Fruit fly (Drosophila melanogaster) whole organism, embryonic: Measurements from ENCODE around the gene CG1801.

Source experiments
- Adf1 ChIP-seq: fragments of 200-800 bp; sonication (Bioruptor generic); IDR thresholded peaks from 2 replicates; pipeline ENCODE4 v1.3.6; 2022; ENCODE audit warnings: missing biosample characterization, missing genetic modification characterization
- Bgb ChIP-seq: fragments of 200-800 bp; sonication (Bioruptor generic); IDR thresholded peaks from 2 replicates; pipeline ENCODE4 v1.3.6; 2022; ENCODE audit warnings: missing biosample characterization, missing genetic modification characterization; ENCODE audit not compliant: partially characterized antibody
- Blimp-1 ChIP-seq: fragments of 200-800 bp; sonication (Bioruptor generic); optimal IDR thresholded peaks from 3 replicates; lab custom pipeline; 2018; ENCODE audit warnings: missing biosample characterization, missing genetic modification characterization, mild to moderate bottlenecking, moderate library complexity, missing genetic modification reagents
- CG10147 ChIP-seq: fragments of 200-800 bp; sonication (Bioruptor generic); optimal IDR thresholded peaks from 2 replicates; lab custom pipeline; 2019; ENCODE audit warnings: missing biosample characterization, mild to moderate bottlenecking, missing genetic modification characterization, moderate library complexity
- CG10431 ChIP-seq: fragments of 200-800 bp; sonication (Bioruptor generic); optimal IDR thresholded peaks from 3 replicates; lab custom pipeline; 2018; ENCODE audit warnings: missing biosample characterization, mild to moderate bottlenecking, missing genetic modification characterization
- CG11247 ChIP-seq: fragments of 200-800 bp; sonication (Bioruptor generic); IDR thresholded peaks from 2 replicates; pipeline ENCODE4 v1.3.6; 2022; ENCODE audit warnings: missing biosample characterization, missing genetic modification characterization
- CG11723 ChIP-seq: fragments of 200-800 bp; sonication (Bioruptor generic); optimal IDR thresholded peaks from 2 replicates; lab custom pipeline; 2017; ENCODE audit warnings: missing biosample characterization, mild to moderate bottlenecking, missing genetic modification characterization
- CG13894 ChIP-seq: fragments of 200-800 bp; sonication (Bioruptor generic); optimal IDR thresholded peaks from 3 replicates; lab custom pipeline; 2018; ENCODE audit warnings: missing biosample characterization, mild to moderate bottlenecking, missing genetic modification characterization, moderate library complexity
- CG14965 ChIP-seq: fragments of 200-800 bp; sonication (Bioruptor generic); optimal IDR thresholded peaks from 2 replicates; lab custom pipeline; 2016; ENCODE audit warnings: missing biosample characterization, missing genetic modification characterization, borderline replicate concordance
- CG15269 ChIP-seq: fragments of 200-800 bp; sonication (Bioruptor generic); optimal IDR thresholded peaks from 2 replicates; lab custom pipeline; 2018; ENCODE audit warnings: missing biosample characterization, mild to moderate bottlenecking, missing genetic modification characterization, moderate library complexity
- CG1602 ChIP-seq: fragments of 200-800 bp; sonication (Bioruptor generic); optimal IDR thresholded peaks from 3 replicates; lab custom pipeline; 2016; ENCODE audit warnings: missing biosample characterization, missing genetic modification characterization
- CG17568 ChIP-seq: fragments of 200-800 bp; sonication (Bioruptor generic); optimal IDR thresholded peaks from 2 replicates; lab custom pipeline; 2018; ENCODE audit warnings: missing biosample characterization, mild to moderate bottlenecking, missing genetic modification characterization, moderate library complexity
- CG30020 ChIP-seq: fragments of 200-800 bp; optimal IDR thresholded peaks from 2 replicates; lab custom pipeline; 2019; ENCODE audit warnings: missing biosample characterization, mild to moderate bottlenecking, missing genetic modification characterization, moderate library complexity
- CG31365 ChIP-seq: fragments of 200-800 bp; sonication (Bioruptor generic); optimal IDR thresholded peaks from 2 replicates; lab custom pipeline; 2018; ENCODE audit warnings: missing biosample characterization, mild to moderate bottlenecking, missing genetic modification characterization
- CG3407 ChIP-seq: fragments of 200-800 bp; sonication (Bioruptor generic); optimal IDR thresholded peaks from 2 replicates; lab custom pipeline; 2018; ENCODE audit warnings: missing biosample characterization, mild to moderate bottlenecking, missing genetic modification characterization
- CG4328 ChIP-seq: fragments of 200-800 bp; sonication (Bioruptor generic); optimal IDR thresholded peaks from 3 replicates; lab custom pipeline; 2017; ENCODE audit warnings: missing biosample characterization, missing genetic modification reagents, missing genetic modification characterization
- CG4854 ChIP-seq: fragments of 200-800 bp; sonication (Bioruptor generic); optimal IDR thresholded peaks from 2 replicates; lab custom pipeline; 2016; ENCODE audit warnings: missing biosample characterization, missing genetic modification characterization, inconsistent platforms
- CG6683 ChIP-seq: fragments of 200-800 bp; sonication (Bioruptor generic); optimal IDR thresholded peaks from 2 replicates; lab custom pipeline; 2017; ENCODE audit warnings: missing biosample characterization, mild to moderate bottlenecking, missing genetic modification characterization, missing genetic modification reagents
- CG6791 ChIP-seq: fragments of 200-800 bp; sonication (Bioruptor generic); IDR thresholded peaks from 3 replicates; pipeline ENCODE4 v1.3.6; 2022; ENCODE audit warnings: missing biosample characterization, missing genetic modification characterization; ENCODE audit not compliant: partially characterized antibody
- CG8478 ChIP-seq: fragments of >200 bp; optimal IDR thresholded peaks from 2 replicates; lab custom pipeline; 2018
- CrebB ChIP-seq: fragments of 200-800 bp; sonication (Bioruptor generic); optimal IDR thresholded peaks from 3 replicates; lab custom pipeline; 2018; ENCODE audit warnings: missing biosample characterization, mild to moderate bottlenecking, missing genetic modification characterization
- Dbx ChIP-seq: fragments of 200-800 bp; sonication (Bioruptor generic); IDR thresholded peaks from 3 replicates; pipeline ENCODE4 v1.3.6; 2022; ENCODE audit warnings: missing biosample characterization, missing genetic modification characterization
- Gsc ChIP-seq: fragments of 200-800 bp; sonication (Bioruptor generic); IDR thresholded peaks from 2 replicates; pipeline ENCODE4 v1.3.6; 2022; ENCODE audit warnings: missing biosample characterization, missing genetic modification characterization
- HHEX ChIP-seq: fragments of 200-800 bp; sonication (Bioruptor generic); optimal IDR thresholded peaks from 3 replicates; lab custom pipeline; 2017; ENCODE audit warnings: missing biosample characterization, mild to moderate bottlenecking, missing genetic modification characterization, missing genetic modification reagents
- HLHmδ ChIP-seq: fragments of 200-800 bp; sonication (Bioruptor generic); optimal IDR thresholded peaks from 2 replicates; lab custom pipeline; 2018; ENCODE audit warnings: missing biosample characterization, mild to moderate bottlenecking, missing genetic modification characterization, moderate library complexity
- Med ChIP-seq: fragments of 200-800 bp; sonication (Bioruptor generic); peaks from one replicate; lab custom pipeline; 2016; ENCODE audit warnings: missing biosample characterization, missing genetic modification characterization, mild to moderate bottlenecking, inconsistent platforms, moderate library complexity
- Rfx ChIP-seq: fragments of 200-800 bp; sonication (Bioruptor generic); IDR thresholded peaks from 2 replicates; pipeline ENCODE4 v1.3.6; 2022; ENCODE audit warnings: missing biosample characterization, missing genetic modification characterization
- crp ChIP-seq, 2 experiments: fragments of 200-800 bp; sonication (Bioruptor generic); optimal IDR thresholded peaks; 2 replicates in 1 of 2; 3 replicates in 1 of 2; lab custom pipeline; 2017; ENCODE audit warnings: missing biosample characterization in 2 of 2, missing genetic modification characterization in 2 of 2, mild to moderate bottlenecking in 1 of 2, moderate library complexity in 1 of 2
- esg ChIP-seq: fragments of 200-800 bp; sonication (Bioruptor generic); conservative IDR thresholded peaks from 2 replicates; pipeline ENCODE4 v1.3.6; 2022; ENCODE audit warnings: missing biosample characterization, missing genetic modification characterization
- fd96Cb ChIP-seq: fragments of 200-800 bp; sonication (Bioruptor generic); optimal IDR thresholded peaks from 2 replicates; lab custom pipeline; 2018; ENCODE audit warnings: missing biosample characterization, mild to moderate bottlenecking, missing genetic modification characterization, moderate library complexity
- fru ChIP-seq: fragments of >200 bp; optimal IDR thresholded peaks from 2 replicates; lab custom pipeline; 2017
- gcm2 ChIP-seq: fragments of 200-800 bp; sonication (Bioruptor generic); optimal IDR thresholded peaks from 2 replicates; lab custom pipeline; 2016; ENCODE audit warnings: missing biosample characterization, missing genetic modification characterization
- gfzf ChIP-seq: fragments of 200-800 bp; sonication (Bioruptor generic); optimal IDR thresholded peaks from 2 replicates; lab custom pipeline; 2016; ENCODE audit warnings: missing biosample characterization, mild to moderate bottlenecking, missing genetic modification characterization, moderate library complexity
- ham ChIP-seq: fragments of 200-800 bp; sonication (Bioruptor generic); IDR thresholded peaks from 2 replicates; pipeline ENCODE4 v1.3.6; 2022; ENCODE audit warnings: missing biosample characterization, missing genetic modification characterization
- lbe ChIP-seq: fragments of 200-800 bp; sonication (Bioruptor generic); optimal IDR thresholded peaks from 2 replicates; lab custom pipeline; 2016; ENCODE audit warnings: missing biosample characterization, mild to moderate bottlenecking, missing genetic modification characterization
- lov ChIP-seq, 2 experiments: fragments of 200-800 bp in 1 of 2; fragments of >200 bp in 1 of 2; sonication (Bioruptor generic) in 1 of 2; IDR thresholded peaks in 1 of 2; optimal IDR thresholded peaks in 1 of 2; 2 replicates in 1 of 2; 3 replicates in 1 of 2; pipeline versions ENCODE4 v1.3.6 to Lab custom; 2017 to 2022; ENCODE audit warnings: missing biosample characterization in 1 of 2, missing genetic modification characterization in 1 of 2
- pb ChIP-seq: fragments of 200-800 bp; sonication (Bioruptor generic); optimal IDR thresholded peaks from 3 replicates; lab custom pipeline; 2016; ENCODE audit warnings: missing biosample characterization, missing genetic modification characterization
- pho ChIP-seq: fragments of 200-800 bp; sonication (Bioruptor generic); optimal IDR thresholded peaks from 2 replicates; lab custom pipeline; 2016; ENCODE audit warnings: missing biosample characterization, missing genetic modification characterization
- sim ChIP-seq: fragments of 200-800 bp; sonication (Bioruptor generic); IDR thresholded peaks from 2 replicates; pipeline ENCODE4 v1.3.6; 2022; ENCODE audit warnings: missing biosample characterization, missing genetic modification characterization
- sisA ChIP-seq: fragments of 200-800 bp; sonication (Bioruptor generic); IDR thresholded peaks from 2 replicates; pipeline ENCODE4 v1.3.6; 2022; ENCODE audit warnings: missing biosample characterization, missing genetic modification characterization
- stc ChIP-seq: fragments of 200-800 bp; sonication (Bioruptor generic); IDR thresholded peaks from 2 replicates; pipeline ENCODE4 v1.3.6; 2022; ENCODE audit warnings: missing biosample characterization, missing genetic modification characterization
- stwl ChIP-seq: fragments of 200-800 bp; sonication (Bioruptor generic); optimal IDR thresholded peaks from 3 replicates; lab custom pipeline; 2018; ENCODE audit warnings: missing biosample characterization, mild to moderate bottlenecking, missing genetic modification characterization, moderate library complexity
- sug ChIP-seq: fragments of 200-800 bp; optimal IDR thresholded peaks from 2 replicates; lab custom pipeline; 2019; ENCODE audit warnings: missing biosample characterization, mild to moderate bottlenecking, missing genetic modification characterization, moderate library complexity
- twi ChIP-seq: fragments of 200-800 bp; optimal IDR thresholded peaks from 2 replicates; lab custom pipeline; 2019; ENCODE audit warnings: missing biosample characterization, mild to moderate bottlenecking, missing genetic modification characterization, moderate library complexity
- usp ChIP-seq: fragments of >200 bp; optimal IDR thresholded peaks from 2 replicates; lab custom pipeline; 2017; ENCODE audit warnings: missing biosample characterization, missing genetic modification characterization
- zfh1 ChIP-seq: fragments of 200-800 bp; sonication (Bioruptor generic); IDR thresholded peaks from 3 replicates; pipeline ENCODE4 v1.3.6; 2022; ENCODE audit warnings: missing biosample characterization, missing genetic modification characterization

CG1801 gene

DNA sequence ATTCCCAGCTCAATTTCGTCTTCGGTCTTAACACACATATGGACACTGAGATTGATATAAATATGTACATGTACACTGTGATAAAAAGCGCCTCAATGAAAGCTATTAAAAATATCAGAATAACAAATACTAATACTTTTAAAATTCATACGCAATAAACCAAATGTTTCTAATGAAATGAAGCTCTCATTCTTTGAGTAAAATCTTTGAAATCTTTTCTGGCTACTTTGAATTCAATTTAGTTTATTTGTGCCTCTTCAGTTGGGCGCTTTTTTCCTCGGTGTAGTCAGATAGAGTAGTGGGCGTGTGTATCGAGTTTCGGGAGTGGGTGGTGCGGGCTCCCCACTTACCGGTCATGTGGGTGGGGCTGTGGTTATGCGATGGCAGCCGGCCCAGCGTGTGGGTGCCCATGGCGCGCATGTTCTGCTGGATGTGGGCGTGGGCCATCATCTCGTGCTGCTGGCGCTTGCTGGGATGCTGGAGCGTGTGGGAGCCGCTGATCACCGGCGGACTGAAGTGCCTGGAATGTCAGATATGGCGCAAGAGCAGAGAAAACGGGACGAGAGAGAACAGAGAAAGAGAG lies 17.3 kb upstream of the CG1801 start (continued):
- TF ChIP-seq fd96Cb: peak; percentile 21
- no peak for TF ChIP-seq ham (GFP tag; lab: Robert Waterston, UW)

DNA sequence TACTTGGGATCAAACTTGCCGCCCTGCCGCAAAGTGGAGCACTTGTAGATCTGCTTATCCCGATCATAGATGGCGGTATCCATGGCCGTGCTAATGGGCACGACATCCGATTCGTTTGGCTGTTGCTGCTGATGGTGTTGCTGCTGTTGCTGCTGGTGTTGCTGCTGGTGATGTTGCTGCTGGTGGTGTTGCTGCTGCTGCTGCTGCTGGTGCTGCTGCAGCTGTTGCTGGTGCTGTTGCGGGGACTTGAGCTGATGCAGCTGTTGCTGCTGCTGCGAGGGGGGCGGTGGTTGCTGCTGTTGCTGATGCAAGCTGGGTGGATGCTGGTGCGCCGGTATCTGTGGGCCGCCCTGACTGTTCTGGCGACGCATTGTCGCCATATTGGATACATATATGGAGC lies 15.8 kb upstream of the CG1801 start:
- TF ChIP-seq usp (GFP tag; lab: Kevin White, UChicago) (no peak), sim (GFP tag; lab: Robert Waterston, UW) (no peak), lov (optimal IDR thresholded peaks at IDR 0.05; lab: Kevin White, UChicago) (no peak), lov (GFP tag; IDR thresholded peaks at IDR 0.05; lab: Robert Waterston, UW) (no peak), crp (GFP tag; optimal IDR thresholded peaks at IDR 0.05; lab: Kevin White, UChicago) (no peak), ham (GFP tag; lab: Robert Waterston, UW) (no peak), Rfx (GFP tag; lab: Robert Waterston, UW) (no peak), gfzf (GFP tag; lab: Kevin White, UChicago) (no peak), CG6791 (GFP tag; lab: Robert Waterston, UW) (no peak), CG3407 (GFP tag; lab: Kevin White, UChicago) (no peak), fru (lab: Kevin White, UChicago) (no peak), CG10431 (GFP tag; lab: Kevin White, UChicago) (no peak), gcm2 (GFP tag; lab: Kevin White, UChicago) (no peak), CG13894 (tag; lab: Kevin White, UChicago) (no peak), CrebB (tag; lab: Kevin White, UChicago) (no peak), CG15269 (tag; lab: Kevin White, UChicago) (no peak), HHEX (GFP tag; lab: Kevin White, UChicago) (no peak), CG11723 (GFP tag; lab: Kevin White, UChicago) (no peak), CG6683 (GFP tag; lab: Kevin White, UChicago) (no peak), Bgb (GFP tag; lab: Robert Waterston, UW) (no peak)

DNA sequence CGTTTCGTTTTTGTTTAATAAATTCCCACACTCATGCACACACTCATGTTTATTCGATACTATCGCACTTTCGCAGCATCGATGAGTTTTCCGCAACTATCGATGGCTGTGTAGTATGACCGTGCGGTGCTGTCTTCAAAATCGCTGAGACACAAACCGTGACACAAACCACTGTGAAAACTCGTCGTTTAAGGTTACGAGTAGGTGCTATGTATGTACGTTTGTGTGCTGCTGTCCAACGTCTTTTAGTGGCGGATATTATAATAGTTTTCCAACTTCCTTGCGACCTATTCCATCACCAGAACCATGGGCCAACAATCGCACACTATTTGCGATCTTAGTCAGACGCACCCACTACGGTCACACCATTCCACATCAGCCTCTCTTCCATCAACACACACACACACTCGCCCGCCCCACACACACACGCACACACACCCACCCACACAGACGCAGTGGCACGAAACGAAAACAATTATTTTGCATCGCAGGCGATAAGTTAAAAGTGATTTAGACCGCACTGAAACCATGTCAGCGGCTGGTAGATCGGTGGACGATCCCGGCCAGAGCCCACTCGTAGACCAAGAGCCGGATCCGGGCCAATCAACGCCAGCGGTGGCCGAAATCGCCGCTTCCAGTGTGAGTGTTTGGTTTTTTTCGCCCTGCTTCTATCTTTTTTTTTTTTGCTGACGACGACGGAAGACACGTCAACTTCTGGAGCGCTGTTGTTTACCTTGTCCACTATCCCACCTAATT lies 6.8 kb upstream of the CG1801 start, which contains the start of the genes Dd and CG1486:
Dd (minus strand) TSS at position 77 of the 756 bp plus-strand sequence.
CG1486 (plus strand) TSS at position 114 of the 756 bp plus-strand sequence.
- TF ChIP-seq Blimp-1 (GFP tag; lab: Kevin White, UChicago) (no peak), twi (tag; lab: Kevin White, UChicago) (peak; percentile 19), CG17568 (GFP tag; lab: Kevin White, UChicago) (no peak), CG8478 (peak; percentile 94), Gsc (GFP tag; lab: Robert Waterston, UW) (no peak), CG10147 (GFP tag; lab: Kevin White, UChicago) (no peak), CG31365 (tag; lab: Kevin White, UChicago) (no peak), CG30020 (peak; percentile 42), Dbx (no peak), CG4854 (GFP tag; lab: Kevin White, UChicago) (no peak), CG13894 (tag; lab: Kevin White, UChicago) (no peak), zfh1 (GFP tag; lab: Robert Waterston, UW) (no peak), pb (no peak), CG4328 (GFP tag; lab: Kevin White, UChicago) (no peak), pho (GFP tag; lab: Kevin White, UChicago) (peak; percentile 11), HLHmδ (GFP tag; lab: Kevin White, UChicago) (peak; percentile 23), sug (tag; lab: Kevin White, UChicago) (peak; percentile 18), lbe (GFP tag; lab: Kevin White, UChicago) (no peak), Adf1 (GFP tag; lab: Robert Waterston, UW) (no peak), Med (peak; percentile 86), CG14965 (GFP tag; lab: Kevin White, UChicago) (no peak), sisA (GFP tag; lab: Robert Waterston, UW) (no peak), stwl (tag; lab: Kevin White, UChicago) (peak; percentile 44), esg (GFP tag; lab: Robert Waterston, UW) (no peak), CG11247 (GFP tag; lab: Robert Waterston, UW) (no peak), stc (GFP tag; lab: Robert Waterston, UW) (no peak), CG1602 (no peak)
